Fruit fly (Drosophila melanogaster): ENCODE data around the gene CG3618.

The CG3618 gene

DNA sequence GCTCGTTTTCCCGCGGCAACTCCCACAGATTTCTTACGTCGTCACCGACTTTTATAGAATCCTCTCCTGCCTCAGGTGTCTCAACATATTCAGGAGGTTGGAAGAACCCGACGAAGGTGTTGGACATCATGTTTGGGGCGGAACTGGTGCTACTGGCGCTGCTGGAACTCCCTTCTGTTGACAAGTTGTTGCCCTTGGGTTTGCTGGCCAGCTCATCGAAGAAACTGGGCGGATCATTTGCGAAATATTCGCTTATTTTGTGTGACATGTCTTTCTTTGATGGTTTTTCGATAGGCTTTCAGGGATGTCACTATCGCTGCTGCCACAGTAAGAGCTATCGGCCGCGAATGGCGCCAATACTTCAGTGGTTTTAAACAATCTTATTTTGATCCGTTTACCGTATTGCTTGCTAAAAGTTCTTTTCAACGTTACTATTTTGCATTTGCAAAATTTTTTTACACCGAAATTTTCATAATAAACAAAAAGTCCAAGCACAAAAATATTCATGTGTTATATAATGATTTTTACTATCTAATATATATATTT, 28.0 kb downstream of the CG3618 start, which contains the start of gene CG11396 (continued):
- TF ChIP-seq Ada2b (GFP tag; IDR thresholded peaks at IDR 0.05): no peak
- TF ChIP-seq Deaf1 (tag; optimal IDR thresholded peaks at IDR 0.05): no peak
- TF ChIP-seq inv (GFP tag; IDR thresholded peaks at IDR 0.05; ENCODE audit: partially characterized antibody): peak; percentile 90
- TF ChIP-seq Max (GFP tag; optimal IDR thresholded peaks at IDR 0.05): no peak
- TF ChIP-seq MESR4 (GFP tag; optimal IDR thresholded peaks at IDR 0.05): peak; percentile 95
- no peak for TF ChIP-seq CG4404 (GFP tag; IDR thresholded peaks at IDR 0.05)
- no peak for TF ChIP-seq HLHmδ (GFP tag; optimal IDR thresholded peaks at IDR 0.05)
- TF ChIP-seq CG14014 (GFP tag; IDR thresholded peaks at IDR 0.05): no peak
- TF ChIP-seq Dad (GFP tag; optimal IDR thresholded peaks at IDR 0.05): no peak
- TF ChIP-seq Blimp-1 (GFP tag; optimal IDR thresholded peaks at IDR 0.05): no peak
- TF ChIP-seq Taf1 (GFP tag; IDR thresholded peaks at IDR 0.05): no peak
- TF ChIP-seq CG31365 (tag; optimal IDR thresholded peaks at IDR 0.05): no peak
- no peak for TF ChIP-seq dm (GFP tag; optimal IDR thresholded peaks at IDR 0.05)
- no peak for TF ChIP-seq CG2120 (GFP tag; optimal IDR thresholded peaks at IDR 0.05)
- TF ChIP-seq toy (GFP tag; IDR thresholded peaks at IDR 0.05): no peak
- no peak for TF ChIP-seq CG12942 (GFP tag; optimal IDR thresholded peaks at IDR 0.05)
- no peak for TF ChIP-seq CG7745 (tag; optimal IDR thresholded peaks at IDR 0.05)
- no peak for TF ChIP-seq fd64A (GFP tag; optimal IDR thresholded peaks at IDR 0.05)
- TF ChIP-seq emc (GFP tag; optimal IDR thresholded peaks at IDR 0.05): no peak
- TF ChIP-seq pzg (GFP tag; optimal IDR thresholded peaks at IDR 0.05): peak; percentile 75
- TF ChIP-seq Awh (GFP tag; IDR thresholded peaks at IDR 0.05): no peak
- peak; percentile 90 for TF ChIP-seq vnd (GFP tag; IDR thresholded peaks at IDR 0.05; ENCODE audit: partially characterized antibody)
- TF ChIP-seq Trl (optimal IDR thresholded peaks at IDR 0.05): no peak
- no peak for TF ChIP-seq Trl (GFP tag; optimal IDR thresholded peaks at IDR 0.05)
- TF ChIP-seq ato (GFP tag; IDR thresholded peaks at IDR 0.05; ENCODE audit: partially characterized antibody): peak; percentile 95
- peak; percentile 86 for TF ChIP-seq CG14860 (GFP tag; IDR thresholded peaks at IDR 0.05; ENCODE audit: partially characterized antibody)
- TF ChIP-seq gce (GFP tag; IDR thresholded peaks at IDR 0.05): no peak
- TF ChIP-seq HLH4C (GFP tag; IDR thresholded peaks at IDR 0.05; ENCODE audit: partially characterized antibody): peak; percentile 88
- TF ChIP-seq knrl (GFP tag; IDR thresholded peaks at IDR 0.05; ENCODE audit: partially characterized antibody): peak; percentile 93
- TF ChIP-seq gcm2 (GFP tag; optimal IDR thresholded peaks at IDR 0.05): no peak
- TF ChIP-seq Adf1 (GFP tag; IDR thresholded peaks at IDR 0.05): peak; percentile 40; the same call in 1 of the 2 replicates
- TF ChIP-seq Hr51 (GFP tag; optimal IDR thresholded peaks at IDR 0.05): no peak
- TF ChIP-seq HHEX (GFP tag; optimal IDR thresholded peaks at IDR 0.05): no peak
- TF ChIP-seq CG8290 (GFP tag; optimal IDR thresholded peaks at IDR 0.05): peak; percentile 24
- TF ChIP-seq CG8290 (tag; optimal IDR thresholded peaks at IDR 0.05): no peak
- TF ChIP-seq bigmax (GFP tag; optimal IDR thresholded peaks at IDR 0.05): no peak
- no peak for TF ChIP-seq CG17361 (GFP tag; IDR thresholded peaks at IDR 0.05)
- no peak for TF ChIP-seq sima (GFP tag; optimal IDR thresholded peaks at IDR 0.05)
- TF ChIP-seq Dek (tag; optimal IDR thresholded peaks at IDR 0.05): no peak
- TF ChIP-seq Bgb (GFP tag; IDR thresholded peaks at IDR 0.05; ENCODE audit: partially characterized antibody): peak; percentile 97
- 0 out of 3 replicates have a peak, but pooled peaks have one; percentile 16 for TF ChIP-seq ci (GFP tag; IDR thresholded peaks at IDR 0.05)
- no peak for TF ChIP-seq Rx (GFP tag; IDR thresholded peaks at IDR 0.05)
- TF ChIP-seq CG3407 (GFP tag; optimal IDR thresholded peaks at IDR 0.05): no peak
- TF ChIP-seq CrebB (tag; optimal IDR thresholded peaks at IDR 0.05): no peak
- TF ChIP-seq Mrtf (GFP tag; IDR thresholded peaks at IDR 0.05): no peak
- TF ChIP-seq CG17186 (GFP tag; optimal IDR thresholded peaks at IDR 0.05): peak; percentile 4
- TF ChIP-seq wdn (GFP tag; IDR thresholded peaks at IDR 0.05): no peak
- no peak for TF ChIP-seq mirr (GFP tag; optimal IDR thresholded peaks at IDR 0.05)
- TF ChIP-seq seq (GFP tag; IDR thresholded peaks at IDR 0.05): no peak
- TF ChIP-seq jigr1 (GFP tag; IDR thresholded peaks at IDR 0.05): no peak
- no peak for TF ChIP-seq HLH3B (GFP tag; IDR thresholded peaks at IDR 0.05)

All from whole organism, embryonic.